Worm (Caenorhabditis elegans): ENCODE data around the gene ent-7.

ce11 chrIV:9974392-9974791, 42.7 kb upstream of the ent-7 start, which contains the start of gene C47E12.9:
- TF ChIP-seq T22C8.4 (GFP tag; IDR thresholded peaks at IDR 0.05) (no peak), klf-2 (GFP tag; conservative IDR thresholded peaks at IDR 0.05) (no peak), cog-1 (tag; optimal IDR thresholded peaks at IDR 0.05) (no peak), ztf-23 (GFP tag; IDR thresholded peaks at IDR 0.05) (no peak), ztf-29 (GFP tag; IDR thresholded peaks at IDR 0.05) (no peak), flt-1 (GFP tag; IDR thresholded peaks at IDR 0.05) (no peak), ref-1 (GFP tag; conservative IDR thresholded peaks at IDR 0.05) (no peak), tab-1 (GFP tag; IDR thresholded peaks at IDR 0.05) (no peak)

Data from whole organism, midembryonic.